Worm (Caenorhabditis elegans): ENCODE measurements around the gene mbr-1.

DNA sequence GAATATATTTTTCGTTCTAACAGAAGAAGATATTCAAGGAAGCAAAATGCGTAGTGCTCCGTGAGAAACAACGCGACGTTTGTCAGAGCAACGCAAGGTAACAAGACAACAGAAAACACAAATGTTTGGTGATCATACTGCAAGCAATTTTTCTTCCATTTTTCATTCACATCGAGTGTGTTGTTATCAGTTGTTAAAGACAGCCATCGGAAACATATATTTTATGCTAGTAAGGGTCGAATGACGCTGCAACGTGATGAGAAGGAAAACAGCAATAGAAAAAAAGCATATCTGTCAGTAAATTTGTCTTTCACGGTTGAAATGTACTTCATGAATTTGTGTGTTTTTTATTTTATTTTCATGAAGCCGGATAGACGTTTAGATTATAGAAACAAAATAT is 26.3 kb upstream of the mbr-1 start:
- TF ChIP-seq him-1 (tag; optimal IDR thresholded peaks at IDR 0.05) (no peak), W03F9.2 (tag; optimal IDR thresholded peaks at IDR 0.05) (no peak), dao-5 (tag; optimal IDR thresholded peaks at IDR 0.05) (no peak)

Measured in whole organism, L4/young adult.